Worm (Caenorhabditis elegans): ENCODE measurements around the gene lin-23.

- no peak for TF ChIP-seq rpc-1 (optimal IDR thresholded peaks at IDR 0.05)
- no peak for TF ChIP-seq rpc-1 (tag; optimal IDR thresholded peaks at IDR 0.05)
- no peak for TF ChIP-seq let-607 (tag; optimal IDR thresholded peaks at IDR 0.05)
- TF ChIP-seq unc-62 (GFP tag; optimal IDR thresholded peaks at IDR 0.05), result no peak
- TF ChIP-seq ZK185.1 (tag; optimal IDR thresholded peaks at IDR 0.05; ENCODE audit: poor library complexity, severe bottlenecking), result no peak
- TF ChIP-seq dpl-1 (GFP tag; optimal IDR thresholded peaks at IDR 0.05), result no peak
- no peak for TF ChIP-seq T26A5.8 (tag; optimal IDR thresholded peaks at IDR 0.05)
- TF ChIP-seq cebp-1 (GFP tag; IDR thresholded peaks at IDR 0.05), result no peak
- no peak for TF ChIP-seq cebp-1 (tag; optimal IDR thresholded peaks at IDR 0.05)
- no peak for TF ChIP-seq rec-8 (tag; optimal IDR thresholded peaks at IDR 0.05)
- no peak for TF ChIP-seq ccch-3 (GFP tag; optimal IDR thresholded peaks at IDR 0.05)
- TF ChIP-seq bed-1 (GFP tag; IDR thresholded peaks at IDR 0.05), result no peak
Observed at ce11 chrII:6380866-6381265, 9.8 kb downstream of the lin-23 start, which contains the start of gene F58F12.12.

All from whole organism, young adult.